Worm (Caenorhabditis elegans): ENCODE measurements around the gene asp-17.

DNA sequence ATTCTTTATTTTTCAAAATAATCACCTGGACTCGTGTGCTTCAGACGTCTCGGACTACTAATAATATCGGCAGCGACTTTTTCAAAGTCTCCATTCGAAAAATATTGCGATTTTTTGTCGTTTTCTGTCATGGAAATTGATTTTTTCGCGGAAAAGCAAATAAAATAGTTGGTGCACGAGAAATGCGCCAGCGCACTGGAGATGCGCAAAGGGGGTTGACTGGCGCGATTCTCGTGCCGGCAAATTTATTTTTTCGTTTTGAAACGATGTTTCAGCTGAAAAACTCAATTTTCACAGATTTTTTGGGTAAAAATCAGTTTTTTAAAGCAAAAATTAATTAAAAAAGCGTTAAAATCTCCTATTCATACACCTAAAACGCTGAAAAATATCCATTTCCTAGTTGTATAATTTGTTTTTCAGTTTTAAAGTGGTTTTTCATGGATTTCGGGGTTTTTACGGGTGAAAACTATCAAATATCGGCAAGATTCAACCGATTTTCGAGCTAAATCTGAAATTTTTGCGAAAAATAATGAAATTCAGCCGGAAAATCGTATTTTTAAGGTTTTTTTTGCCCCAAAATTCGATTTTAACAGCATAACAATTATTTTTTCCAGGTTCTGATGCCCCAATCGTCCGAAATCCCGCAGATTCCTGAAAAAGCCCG lies 46.8 kb downstream of the asp-17 start, which contains the start of the genes reps-1 and Y39B6A.37:
- TF ChIP-seq ceh-24 (tag; optimal IDR thresholded peaks at IDR 0.05) (no peak), ceh-14 (tag; optimal IDR thresholded peaks at IDR 0.05) (no peak), ceh-6 (GFP tag; optimal IDR thresholded peaks at IDR 0.05) (no peak), pros-1 (tag; optimal IDR thresholded peaks at IDR 0.05) (no peak), fkh-10 (GFP tag; optimal IDR thresholded peaks at IDR 0.05) (no peak), pha-4 (tag; optimal IDR thresholded peaks at IDR 0.05) (no peak), pqm-1 (tag; optimal IDR thresholded peaks at IDR 0.05) (no peak), ref-2 (tag; optimal IDR thresholded peaks at IDR 0.05) (no peak), unc-55 (GFP tag; optimal IDR thresholded peaks at IDR 0.05) (no peak), ceh-19 (GFP tag; optimal IDR thresholded peaks at IDR 0.05) (no peak)
